Worm (Caenorhabditis elegans): ENCODE measurements around the gene dgn-1.

Gene dgn-1

ce11 chrX:10901766-10902165, 27.0 kb downstream of the dgn-1 start:
- TF ChIP-seq sea-1 (GFP tag; conservative IDR thresholded peaks at IDR 0.05) (no peak), tbx-11 (GFP tag; IDR thresholded peaks at IDR 0.05) (no peak), tbx-37 (GFP tag; conservative IDR thresholded peaks at IDR 0.05) (no peak), hnd-1 (tag; optimal IDR thresholded peaks at IDR 0.05) (no peak), flt-1 (GFP tag; IDR thresholded peaks at IDR 0.05) (no peak), tra-4 (tag; optimal IDR thresholded peaks at IDR 0.05) (no peak), hmg-4 (GFP tag; optimal IDR thresholded peaks at IDR 0.05) (no peak), ama-1 (optimal IDR thresholded peaks at IDR 0.05) (no peak), B0310.2 (tag; optimal IDR thresholded peaks at IDR 0.05) (no peak), ceh-13 (GFP tag; optimal IDR thresholded peaks at IDR 0.05) (no peak), aly-1 (tag; optimal IDR thresholded peaks at IDR 0.05) (no peak), ceh-36 (tag; optimal IDR thresholded peaks at IDR 0.05) (no peak), pes-1 (GFP tag; IDR thresholded peaks at IDR 0.05) (no peak)

- TF ChIP-seq ama-1 (optimal IDR thresholded peaks at IDR 0.05) (no peak), hmg-4 (GFP tag; optimal IDR thresholded peaks at IDR 0.05) (peak; percentile 85), pes-1 (GFP tag; IDR thresholded peaks at IDR 0.05) (no peak), F13C5.2 (tag; optimal IDR thresholded peaks at IDR 0.05) (peak; percentile 16), aly-1 (tag; optimal IDR thresholded peaks at IDR 0.05) (no peak), sea-1 (GFP tag; conservative IDR thresholded peaks at IDR 0.05) (no peak)
Measured at ce11 chrX:10900952-10901351, 27.8 kb downstream of the dgn-1 start.

- TF ChIP-seq pes-1 (GFP tag; IDR thresholded peaks at IDR 0.05) (no peak), ets-7 (tag; optimal IDR thresholded peaks at IDR 0.05) (no peak), hmg-4 (GFP tag; optimal IDR thresholded peaks at IDR 0.05) (no peak), tra-4 (tag; optimal IDR thresholded peaks at IDR 0.05) (no peak), aly-1 (tag; optimal IDR thresholded peaks at IDR 0.05) (no peak), tbx-37 (GFP tag; conservative IDR thresholded peaks at IDR 0.05) (no peak), hmbx-1 (tag; optimal IDR thresholded peaks at IDR 0.05) (no peak), tbx-11 (GFP tag; IDR thresholded peaks at IDR 0.05) (no peak), ceh-13 (GFP tag; optimal IDR thresholded peaks at IDR 0.05) (no peak), scrt-1 (GFP tag; IDR thresholded peaks at IDR 0.05) (no peak), ceh-36 (tag; optimal IDR thresholded peaks at IDR 0.05) (peak; percentile 39), B0310.2 (tag; optimal IDR thresholded peaks at IDR 0.05) (no peak), flt-1 (GFP tag; IDR thresholded peaks at IDR 0.05) (0 out of 2 replicates have a peak, but pooled peaks have one; percentile 46), sea-1 (GFP tag; conservative IDR thresholded peaks at IDR 0.05) (peak; percentile 77), hnd-1 (tag; optimal IDR thresholded peaks at IDR 0.05) (no peak), F13C5.2 (tag; optimal IDR thresholded peaks at IDR 0.05) (peak; percentile 43), ama-1 (optimal IDR thresholded peaks at IDR 0.05) (no peak)
Measured at ce11 chrX:10900079-10900724, 28.6 kb downstream of the dgn-1 start, which contains the start of gene suca-1. Gene suca-1, minus strand, starts transcription at chrX:10900114.

- TF ChIP-seq hmbx-1 (tag; optimal IDR thresholded peaks at IDR 0.05), result no peak
- no peak for TF ChIP-seq pes-1 (GFP tag; IDR thresholded peaks at IDR 0.05)
- no peak for TF ChIP-seq tra-4 (tag; optimal IDR thresholded peaks at IDR 0.05)
- no peak for TF ChIP-seq ets-7 (tag; optimal IDR thresholded peaks at IDR 0.05)
- no peak for TF ChIP-seq hmg-4 (GFP tag; optimal IDR thresholded peaks at IDR 0.05)
- no peak for TF ChIP-seq B0310.2 (tag; optimal IDR thresholded peaks at IDR 0.05)
- no peak for TF ChIP-seq hnd-1 (tag; optimal IDR thresholded peaks at IDR 0.05)
- no peak for TF ChIP-seq F13C5.2 (tag; optimal IDR thresholded peaks at IDR 0.05)
- TF ChIP-seq ceh-36 (tag; optimal IDR thresholded peaks at IDR 0.05), result no peak
- TF ChIP-seq flt-1 (GFP tag; IDR thresholded peaks at IDR 0.05), result no peak
- TF ChIP-seq ama-1 (optimal IDR thresholded peaks at IDR 0.05), result no peak
- no peak for TF ChIP-seq scrt-1 (GFP tag; IDR thresholded peaks at IDR 0.05)
Measured at ce11 chrX:10896498-10896897, 32.3 kb downstream of the dgn-1 start, which contains the start of gene haly-1. Gene haly-1, minus strand, starts transcription at chrX:10896598.

ce11 chrX:10891890-10892289, 36.9 kb downstream of the dgn-1 start, which contains the start of gene F47B10.3:
Gene F47B10.3, plus strand, starts transcription at chrX:10892190.
- TF ChIP-seq ceh-36 (tag; optimal IDR thresholded peaks at IDR 0.05), result no peak
- TF ChIP-seq ets-7 (tag; optimal IDR thresholded peaks at IDR 0.05), result no peak
- no peak for TF ChIP-seq ceh-13 (GFP tag; optimal IDR thresholded peaks at IDR 0.05)

ce11 chrX:10890965-10891364, 37.8 kb downstream of the dgn-1 start, which contains the start of gene F47B10.4:
Gene F47B10.4, plus strand, starts transcription at chrX:10891265.
- TF ChIP-seq ama-1 (optimal IDR thresholded peaks at IDR 0.05), result no peak
- TF ChIP-seq hnd-1 (tag; optimal IDR thresholded peaks at IDR 0.05), result no peak
- no peak for TF ChIP-seq tbx-11 (GFP tag; IDR thresholded peaks at IDR 0.05)

ce11 chrX:10890456-10890855, 38.3 kb downstream of the dgn-1 start, which contains the start of gene F47B10.5:
Gene F47B10.5, minus strand, starts transcription at chrX:10890556.
- no peak for TF ChIP-seq ama-1 (optimal IDR thresholded peaks at IDR 0.05)

- TF ChIP-seq ets-7 (tag; optimal IDR thresholded peaks at IDR 0.05) (no peak), sea-1 (GFP tag; conservative IDR thresholded peaks at IDR 0.05) (no peak), hmg-4 (GFP tag; optimal IDR thresholded peaks at IDR 0.05) (no peak), ceh-36 (tag; optimal IDR thresholded peaks at IDR 0.05) (no peak), aly-1 (tag; optimal IDR thresholded peaks at IDR 0.05) (no peak), B0310.2 (tag; optimal IDR thresholded peaks at IDR 0.05) (no peak), hmbx-1 (tag; optimal IDR thresholded peaks at IDR 0.05) (no peak), pes-1 (GFP tag; IDR thresholded peaks at IDR 0.05) (no peak), tra-4 (tag; optimal IDR thresholded peaks at IDR 0.05) (no peak), F13C5.2 (tag; optimal IDR thresholded peaks at IDR 0.05) (no peak), tbx-37 (GFP tag; conservative IDR thresholded peaks at IDR 0.05) (no peak), hnd-1 (tag; optimal IDR thresholded peaks at IDR 0.05) (no peak)
Measured at ce11 chrX:10888201-10888600, 40.6 kb downstream of the dgn-1 start, which contains the start of gene F47B10.6. Gene F47B10.6, plus strand, starts transcription at chrX:10888501.
